Fruit fly (Drosophila melanogaster): ENCODE measurements around the gene Phf5a.

Phf5a gene

DNA sequence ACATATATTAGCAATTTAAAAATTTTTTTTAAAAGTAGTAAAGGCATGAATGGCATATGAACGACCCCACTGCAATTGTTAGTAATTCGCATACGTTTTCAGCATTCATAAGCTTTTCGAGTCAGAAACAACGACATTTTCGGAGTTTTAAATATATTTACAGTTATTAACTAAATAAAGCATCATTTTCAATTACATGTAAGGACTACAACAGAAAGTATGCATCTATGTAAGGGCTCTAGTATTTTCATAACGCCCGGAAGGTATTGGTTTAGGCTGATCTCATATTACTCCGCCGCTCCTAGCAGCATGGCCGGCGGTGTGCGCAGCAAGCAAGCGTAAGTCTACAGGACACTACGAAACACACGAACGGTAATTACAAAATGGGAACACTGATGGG lies 16.3 kb downstream of the Phf5a start:
- TF ChIP-seq Pif1A (GFP tag; optimal IDR thresholded peaks at IDR 0.05), result no peak
- TF ChIP-seq Snoo (tag; optimal IDR thresholded peaks at IDR 0.05), result no peak
- TF ChIP-seq rn (GFP tag; IDR thresholded peaks at IDR 0.05), result no peak
- TF ChIP-seq CG15710 (tag; optimal IDR thresholded peaks at IDR 0.05), result no peak
- no peak for TF ChIP-seq CG14655 (GFP tag; optimal IDR thresholded peaks at IDR 0.05)
- TF ChIP-seq CG10348 (GFP tag; IDR thresholded peaks at IDR 0.05), result no peak
- no peak for TF ChIP-seq CG13204 (GFP tag; optimal IDR thresholded peaks at IDR 0.05)
- TF ChIP-seq CG4496 (GFP tag; IDR thresholded peaks at IDR 0.05), result no peak
- TF ChIP-seq Pif1B (GFP tag; optimal IDR thresholded peaks at IDR 0.05), result no peak
- no peak for TF ChIP-seq EcR (GFP tag; optimal IDR thresholded peaks at IDR 0.05)
- TF ChIP-seq fd96Ca (GFP tag; IDR thresholded peaks at IDR 0.05), result no peak
- no peak for TF ChIP-seq CG12605 (GFP tag; IDR thresholded peaks at IDR 0.05)
- TF ChIP-seq Ets98B (GFP tag; IDR thresholded peaks at IDR 0.05), result no peak
- no peak for TF ChIP-seq D1 (tag; optimal IDR thresholded peaks at IDR 0.05)
- TF ChIP-seq CG32121 (GFP tag; IDR thresholded peaks at IDR 0.05), result no peak
- TF ChIP-seq CG8301 (tag; optimal IDR thresholded peaks at IDR 0.05), result no peak
- no peak for TF ChIP-seq gl (tag; optimal IDR thresholded peaks at IDR 0.05)

DNA sequence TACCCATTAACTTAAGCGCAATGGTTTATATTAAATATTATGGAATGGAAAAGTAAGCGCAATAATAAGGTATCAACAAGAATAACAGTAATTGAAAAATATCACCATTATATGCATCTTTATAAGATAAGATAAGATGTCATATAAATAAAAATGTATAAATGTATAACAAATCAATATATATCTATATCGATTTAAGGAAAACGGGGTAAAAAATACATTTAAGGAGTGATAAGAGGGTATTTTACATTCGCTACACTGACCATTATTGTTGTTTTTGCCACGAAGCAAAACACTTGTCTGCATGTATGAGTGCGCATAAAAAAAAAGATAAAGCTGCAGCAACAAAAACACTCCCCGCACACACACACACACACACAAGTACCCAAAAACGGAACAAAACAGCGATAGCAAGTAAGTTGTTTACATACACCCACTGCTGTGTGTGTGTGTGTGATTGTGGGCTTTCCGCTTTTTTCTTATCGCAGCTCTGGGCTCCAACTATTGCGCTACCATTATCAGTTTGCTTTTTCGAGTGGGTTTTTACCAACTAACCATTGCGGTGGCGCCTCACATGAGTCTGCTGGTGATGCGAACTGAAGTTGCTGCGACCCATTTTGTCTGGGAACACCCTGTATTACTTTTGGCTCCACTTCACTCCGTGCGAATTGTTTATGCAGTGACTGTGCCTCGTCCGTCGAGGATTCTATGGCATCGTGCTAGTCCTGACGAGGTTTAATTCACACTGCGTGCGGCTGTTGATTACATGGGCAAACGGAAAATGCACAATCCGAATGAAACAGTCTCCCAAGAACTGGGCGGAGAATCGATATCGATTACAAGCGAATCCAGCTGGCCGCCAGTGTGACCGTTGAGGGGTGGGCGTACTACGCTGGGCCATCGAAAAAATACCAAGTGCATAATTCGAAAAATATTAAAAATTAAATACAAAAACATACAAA lies 17.3 kb downstream of the Phf5a start, which contains the start of gene mmy:
Gene mmy, minus strand, starts transcription at position 829 of the 962 bp plus-strand sequence.
- peak; percentile 44 for TF ChIP-seq CG34367 (tag; optimal IDR thresholded peaks at IDR 0.05)
- TF ChIP-seq Pif1B (GFP tag; optimal IDR thresholded peaks at IDR 0.05), result peak; percentile 34
- no peak for TF ChIP-seq CG10348 (GFP tag; IDR thresholded peaks at IDR 0.05)
- peak; percentile 77 for TF ChIP-seq CG15710 (tag; optimal IDR thresholded peaks at IDR 0.05)
- peak; percentile 44 for TF ChIP-seq CG13204 (GFP tag; optimal IDR thresholded peaks at IDR 0.05)
- no peak for TF ChIP-seq D1 (tag; optimal IDR thresholded peaks at IDR 0.05)
- TF ChIP-seq CG4496 (GFP tag; IDR thresholded peaks at IDR 0.05), result peak; percentile 82
- peak; percentile 74 for TF ChIP-seq Ets98B (GFP tag; IDR thresholded peaks at IDR 0.05)
- peak; percentile 56 for TF ChIP-seq Snoo (tag; optimal IDR thresholded peaks at IDR 0.05)
- peak; percentile 58 for TF ChIP-seq Pif1A (GFP tag; optimal IDR thresholded peaks at IDR 0.05)
- peak; percentile 83 for TF ChIP-seq CG8159 (tag; optimal IDR thresholded peaks at IDR 0.05)
- TF ChIP-seq CG32121 (GFP tag; IDR thresholded peaks at IDR 0.05), result peak; percentile 67; the same call in 1 of the 2 replicates
- TF ChIP-seq fd96Ca (GFP tag; IDR thresholded peaks at IDR 0.05), result peak; percentile 79; the same call in 2 of the 3 replicates
- TF ChIP-seq CG17806 (tag; optimal IDR thresholded peaks at IDR 0.05), result peak; percentile 57
- TF ChIP-seq CG9948 (tag; optimal IDR thresholded peaks at IDR 0.05), result peak; percentile 75
- no peak for TF ChIP-seq EcR (GFP tag; optimal IDR thresholded peaks at IDR 0.05)
- TF ChIP-seq CG12605 (GFP tag; IDR thresholded peaks at IDR 0.05), result peak; percentile 75
- peak; percentile 23 for TF ChIP-seq gl (tag; optimal IDR thresholded peaks at IDR 0.05)
- TF ChIP-seq CG14655 (GFP tag; optimal IDR thresholded peaks at IDR 0.05), result peak; percentile 72
- peak; percentile 38; the same call in 1 of the 2 replicates for TF ChIP-seq rn (GFP tag; IDR thresholded peaks at IDR 0.05)
- peak; percentile 71 for TF ChIP-seq CG8301 (tag; optimal IDR thresholded peaks at IDR 0.05)

DNA sequence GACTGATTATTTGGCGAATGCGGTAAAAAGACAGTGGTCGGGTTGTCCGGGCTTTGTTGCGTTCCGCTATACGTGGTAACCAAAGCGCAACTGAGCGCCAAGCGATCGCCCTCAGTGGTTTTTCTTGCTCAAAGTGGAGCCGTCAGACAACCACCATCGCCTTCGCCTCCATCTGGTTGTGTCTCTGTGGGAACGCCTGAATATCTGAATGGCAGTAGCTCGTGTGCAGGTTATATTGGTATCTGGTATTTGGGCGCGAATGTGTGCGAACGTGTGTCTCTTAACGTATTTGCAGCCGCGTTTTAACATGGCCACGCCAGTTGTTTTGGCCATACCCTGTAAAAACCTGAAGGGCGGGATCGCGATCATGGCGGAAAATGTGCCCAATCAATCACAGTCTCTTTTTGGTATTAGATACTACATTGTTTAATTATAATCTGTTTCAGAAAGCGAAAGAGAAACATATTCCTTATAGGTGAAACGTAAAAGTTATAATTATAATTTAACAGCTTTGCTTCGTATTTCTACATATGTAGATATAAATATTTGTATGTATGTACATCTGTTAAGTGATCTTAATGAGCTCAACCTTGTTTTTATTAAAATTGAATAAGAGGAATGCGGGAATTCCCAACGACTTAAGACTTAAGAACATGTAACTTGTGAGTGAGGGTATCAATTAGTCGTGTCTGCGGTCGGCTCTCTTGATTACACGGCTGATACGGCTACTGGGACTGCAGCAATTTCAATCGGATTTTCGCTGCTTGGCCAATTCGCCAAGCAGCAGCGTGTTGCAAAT lies 18.5 kb downstream of the Phf5a start:
- TF ChIP-seq fd96Ca (GFP tag; IDR thresholded peaks at IDR 0.05) (no peak), Pif1A (GFP tag; optimal IDR thresholded peaks at IDR 0.05) (peak; percentile 46), gl (tag; optimal IDR thresholded peaks at IDR 0.05) (no peak), Ets98B (GFP tag; IDR thresholded peaks at IDR 0.05) (peak; percentile 8; the same call in 1 of the 2 replicates), CG13204 (GFP tag; optimal IDR thresholded peaks at IDR 0.05) (no peak), Pif1B (GFP tag; optimal IDR thresholded peaks at IDR 0.05) (peak; percentile 31), CG14655 (GFP tag; optimal IDR thresholded peaks at IDR 0.05) (peak; percentile 62), CG34367 (tag; optimal IDR thresholded peaks at IDR 0.05) (peak; percentile 31), rn (GFP tag; IDR thresholded peaks at IDR 0.05) (no peak), CG8159 (tag; optimal IDR thresholded peaks at IDR 0.05) (peak; percentile 69), CG8301 (tag; optimal IDR thresholded peaks at IDR 0.05) (peak; percentile 68), CG4496 (GFP tag; IDR thresholded peaks at IDR 0.05) (peak; percentile 44; the same call in 1 of the 3 replicates), CG17806 (tag; optimal IDR thresholded peaks at IDR 0.05) (peak; percentile 48), CG10348 (GFP tag; IDR thresholded peaks at IDR 0.05) (no peak), CG32121 (GFP tag; IDR thresholded peaks at IDR 0.05) (no peak), CG12605 (GFP tag; IDR thresholded peaks at IDR 0.05) (no peak), Snoo (tag; optimal IDR thresholded peaks at IDR 0.05) (peak; percentile 36), CG15710 (tag; optimal IDR thresholded peaks at IDR 0.05) (peak; percentile 60), EcR (GFP tag; optimal IDR thresholded peaks at IDR 0.05) (peak; percentile 9), CG9948 (tag; optimal IDR thresholded peaks at IDR 0.05) (peak; percentile 49), D1 (tag; optimal IDR thresholded peaks at IDR 0.05) (peak; percentile 21)

DNA sequence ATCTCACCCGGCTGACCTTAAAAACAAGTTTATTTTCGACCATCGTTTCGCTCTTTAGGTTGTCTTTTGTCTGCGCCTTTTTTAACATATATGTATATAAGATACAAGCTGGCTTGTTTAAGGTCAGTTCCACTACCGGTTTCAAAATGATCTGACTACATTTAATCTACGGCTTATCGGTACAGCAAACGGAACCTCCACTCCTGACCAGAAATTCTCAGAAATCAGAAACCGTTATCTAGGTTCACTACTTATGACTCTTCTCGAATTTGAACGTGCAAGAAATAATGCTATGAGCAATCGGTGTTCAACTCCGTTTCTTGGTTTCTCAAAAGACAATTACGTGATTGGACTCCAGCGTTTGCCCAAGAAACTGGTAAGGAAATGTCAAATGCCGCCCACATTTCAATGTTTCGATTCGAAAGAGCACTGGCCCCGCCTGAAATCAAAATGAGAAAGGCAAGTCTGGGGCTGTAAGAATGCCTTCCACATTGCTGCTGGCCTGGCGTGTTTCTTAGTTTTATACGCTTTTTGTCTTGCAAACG lies 20.5 kb downstream of the Phf5a start:
- TF ChIP-seq CG10348 (GFP tag; IDR thresholded peaks at IDR 0.05), result no peak
- TF ChIP-seq EcR (GFP tag; optimal IDR thresholded peaks at IDR 0.05), result peak; percentile 75

DNA sequence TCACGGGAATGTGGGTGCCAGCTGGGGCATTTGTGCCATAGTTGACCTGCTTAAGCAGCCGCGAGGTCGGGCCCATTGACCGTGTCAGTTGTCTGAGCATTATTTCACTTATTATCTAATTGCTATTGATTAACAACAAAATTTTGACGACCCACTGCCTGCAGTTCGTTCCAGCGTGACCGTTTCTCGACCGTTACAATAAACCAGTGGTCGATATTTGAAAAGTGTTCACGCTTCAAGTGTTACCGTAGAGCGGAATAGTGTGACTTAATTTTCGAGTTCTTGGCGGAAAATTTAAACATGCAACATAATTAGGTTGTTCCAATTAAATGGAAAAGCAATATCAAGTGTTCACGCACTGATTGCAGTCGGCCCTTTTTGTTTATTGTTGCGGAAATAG lies 23.1 kb downstream of the Phf5a start, which contains the start of gene HemK1:
Gene HemK1, minus strand, starts transcription at position 190 of the 400 bp plus-strand sequence.
- no peak for TF ChIP-seq CG13204 (GFP tag; optimal IDR thresholded peaks at IDR 0.05)
- no peak for TF ChIP-seq CG32121 (GFP tag; IDR thresholded peaks at IDR 0.05)
- no peak for TF ChIP-seq Pif1A (GFP tag; optimal IDR thresholded peaks at IDR 0.05)
- no peak for TF ChIP-seq Pif1B (GFP tag; optimal IDR thresholded peaks at IDR 0.05)
- TF ChIP-seq rn (GFP tag; IDR thresholded peaks at IDR 0.05), result no peak
- no peak for TF ChIP-seq gl (tag; optimal IDR thresholded peaks at IDR 0.05)
- no peak for TF ChIP-seq CG9948 (tag; optimal IDR thresholded peaks at IDR 0.05)
- TF ChIP-seq CG15710 (tag; optimal IDR thresholded peaks at IDR 0.05), result no peak
- no peak for TF ChIP-seq CG4496 (GFP tag; IDR thresholded peaks at IDR 0.05)
- no peak for TF ChIP-seq CG17806 (tag; optimal IDR thresholded peaks at IDR 0.05)
- no peak for TF ChIP-seq EcR (GFP tag; optimal IDR thresholded peaks at IDR 0.05)
- no peak for TF ChIP-seq Ets98B (GFP tag; IDR thresholded peaks at IDR 0.05)
- TF ChIP-seq CG12605 (GFP tag; IDR thresholded peaks at IDR 0.05), result no peak
- TF ChIP-seq CG8159 (tag; optimal IDR thresholded peaks at IDR 0.05), result no peak
- no peak for TF ChIP-seq Snoo (tag; optimal IDR thresholded peaks at IDR 0.05)
- no peak for TF ChIP-seq fd96Ca (GFP tag; IDR thresholded peaks at IDR 0.05)
- TF ChIP-seq CG10348 (GFP tag; IDR thresholded peaks at IDR 0.05), result no peak
- TF ChIP-seq CG34367 (tag; optimal IDR thresholded peaks at IDR 0.05), result no peak
- no peak for TF ChIP-seq D1 (tag; optimal IDR thresholded peaks at IDR 0.05)
- TF ChIP-seq CG8301 (tag; optimal IDR thresholded peaks at IDR 0.05), result no peak

Measured in whole organism, pupa.